Worm (Caenorhabditis elegans) whole organism, young adult: ENCODE data around the gene C52A11.3.

Experiments
- B0019.2 ChIP-seq: fragments of 200-800 bp; sonication (Bioruptor generic); conservative IDR thresholded peaks from 2 replicates; pipeline ENCODE4 v1.3.6; 2022; ENCODE audit warnings: missing genetic modification reagents, missing genetic modification characterization, missing compliant biosample characterization
- B0035.1 ChIP-seq: sonication (generic microtip); optimal IDR thresholded peaks from 2 replicates; lab custom pipeline; 2016; ENCODE audit warnings: missing genetic modification characterization, mild to moderate bottlenecking, missing compliant biosample characterization, missing genotype, missing genetic modification reagents
- B0336.3 ChIP-seq: fragments of 200-800 bp; sonication (Bioruptor generic); IDR thresholded peaks from 2 replicates; pipeline ENCODE4 v1.3.6; 2022; ENCODE audit warnings: missing genetic modification characterization, missing compliant biosample characterization
- C06A6.2 ChIP-seq: fragments of 200-800 bp; sonication (Bioruptor generic); conservative IDR thresholded peaks from 2 replicates; pipeline ENCODE4 v1.3.6; 2022; ENCODE audit warnings: missing genetic modification characterization, missing compliant biosample characterization
- F10E7.11 ChIP-seq: sonication (generic microtip); optimal IDR thresholded peaks from 2 replicates; lab custom pipeline; 2017; ENCODE audit warnings: mild to moderate bottlenecking, missing genetic modification characterization, moderate library complexity, missing compliant biosample characterization
- F33H1.4 ChIP-seq: fragments of 200-800 bp; sonication (Bioruptor generic); IDR thresholded peaks from 2 replicates; pipeline ENCODE4 v1.3.6; 2022; ENCODE audit warnings: missing genetic modification reagents, missing genetic modification characterization, missing compliant biosample characterization
- F55B11.4 ChIP-seq: sonication (generic microtip); optimal IDR thresholded peaks from 2 replicates; lab custom pipeline; 2016; ENCODE audit warnings: missing compliant biosample characterization, missing genetic modification characterization, borderline replicate concordance; ENCODE audit not compliant: insufficient read depth
- T07F8.4 ChIP-seq: sonication (generic microtip); optimal IDR thresholded peaks from 2 replicates; lab custom pipeline; 2016; ENCODE audit warnings: mild to moderate bottlenecking, missing genetic modification characterization, moderate library complexity, missing compliant biosample characterization
- T26A5.8 ChIP-seq: sonication (generic microtip); optimal IDR thresholded peaks from 2 replicates; lab custom pipeline; 2016; ENCODE audit warnings: missing genetic modification characterization, missing compliant biosample characterization
- Y53G8AR.9 ChIP-seq: fragments of 200-800 bp; sonication (Bioruptor generic); conservative IDR thresholded peaks from 2 replicates; pipeline ENCODE4 v1.3.6; 2022; ENCODE audit warnings: missing genetic modification reagents, missing genetic modification characterization, missing compliant biosample characterization
- Y56A3A.18 ChIP-seq: fragments of 200-800 bp; sonication (Bioruptor generic); IDR thresholded peaks from 2 replicates; pipeline ENCODE4 v1.3.6; 2022; ENCODE audit warnings: missing genetic modification reagents, missing genetic modification characterization, missing compliant biosample characterization
- Y79H2A.3 ChIP-seq: fragments of 200-800 bp; sonication (Bioruptor generic); conservative IDR thresholded peaks from 2 replicates; pipeline ENCODE4 v1.3.6; 2022; ENCODE audit warnings: missing genetic modification reagents, missing genetic modification characterization, missing compliant biosample characterization
- ama-1 ChIP-seq, 3 experiments: fragments of 150-350 bp in 1 of 3; sonication (generic microtip) in 2 of 3; optimal IDR thresholded peaks; 2 replicates each; lab custom pipeline; 2014 to 2018; ENCODE audit warnings: missing biosample characterization in 2 of 3, missing genetic modification characterization in 2 of 3, missing genetic modification reagents in 2 of 3
- atf-7 ChIP-seq: sonication (generic microtip); optimal IDR thresholded peaks from 2 replicates; lab custom pipeline; 2017; ENCODE audit warnings: mild to moderate bottlenecking, missing genetic modification characterization, missing compliant biosample characterization
- attf-6 ChIP-seq: fragments of 200-800 bp; sonication (Bioruptor generic); IDR thresholded peaks from 2 replicates; pipeline ENCODE4 v1.3.6; 2022; ENCODE audit warnings: missing genetic modification reagents, missing genetic modification characterization, missing compliant biosample characterization
- ccch-3 ChIP-seq: fragments of 200-800 bp; sonication (Bioruptor generic); optimal IDR thresholded peaks from 2 replicates; lab custom pipeline; 2018; ENCODE audit warnings: mild to moderate bottlenecking, missing genetic modification characterization, missing compliant biosample characterization
- ceh-100 ChIP-seq: fragments of 200-800 bp; sonication (Bioruptor generic); IDR thresholded peaks from 2 replicates; pipeline ENCODE4 v1.3.6; 2022; ENCODE audit warnings: missing genetic modification reagents, missing genetic modification characterization, missing compliant biosample characterization
- ceh-91 ChIP-seq: fragments of 200-800 bp; sonication (Bioruptor generic); IDR thresholded peaks from 2 replicates; pipeline ENCODE4 v1.3.6; 2022; ENCODE audit warnings: missing genetic modification reagents, missing genetic modification characterization, missing compliant biosample characterization
- chd-7 ChIP-seq: sonication (generic microtip); optimal IDR thresholded peaks from 2 replicates; lab custom pipeline; 2016; ENCODE audit warnings: mild to moderate bottlenecking, missing genetic modification characterization, moderate library complexity, missing compliant biosample characterization
- dox-1 ChIP-seq: fragments of 200-800 bp; sonication (Bioruptor generic); IDR thresholded peaks from 2 replicates; pipeline ENCODE4 v1.3.6; 2022; ENCODE audit warnings: missing genetic modification reagents, missing genetic modification characterization, missing compliant biosample characterization
- dpff-1 ChIP-seq: sonication (generic microtip); optimal IDR thresholded peaks from 2 replicates; lab custom pipeline; 2017; ENCODE audit warnings: mild to moderate bottlenecking, missing genetic modification characterization, missing compliant biosample characterization
- dpl-1 ChIP-seq: fragments of 150-350 bp; optimal IDR thresholded peaks from 2 replicates; lab custom pipeline; 2014; ENCODE audit warnings: missing biosample characterization, missing genetic modification reagents, missing genetic modification characterization
- efl-1 ChIP-seq: fragments of 150-350 bp; optimal IDR thresholded peaks from 2 replicates; lab custom pipeline; 2014; ENCODE audit warnings: missing biosample characterization, missing genetic modification reagents, missing genetic modification characterization
- egl-18 ChIP-seq: fragments of 200-800 bp; sonication (Bioruptor generic); IDR thresholded peaks from 2 replicates; pipeline ENCODE4 v1.3.6; 2022; ENCODE audit warnings: missing genetic modification reagents, missing genetic modification characterization, missing compliant biosample characterization
- ekl-4 ChIP-seq: fragments of 200-800 bp; sonication (Bioruptor generic); IDR thresholded peaks from 2 replicates; pipeline ENCODE4 v1.3.6; 2022; ENCODE audit warnings: missing genetic modification reagents, missing genetic modification characterization, missing compliant biosample characterization
- ets-4 ChIP-seq: fragments of 200-800 bp; sonication (Bioruptor generic); optimal IDR thresholded peaks from 2 replicates; lab custom pipeline; 2018; ENCODE audit warnings: mild to moderate bottlenecking, missing genetic modification characterization, missing compliant biosample characterization
- let-526 ChIP-seq: fragments of 200-800 bp; sonication (Bioruptor generic); IDR thresholded peaks from 2 replicates; pipeline ENCODE4 v1.3.6; 2022; ENCODE audit warnings: missing genetic modification reagents, missing genetic modification characterization, missing compliant biosample characterization
- let-607 ChIP-seq, 2 experiments: fragments of 200-800 bp in 1 of 2; sonication (Bioruptor generic) in 1 of 2; sonication (generic microtip) in 1 of 2; optimal IDR thresholded peaks; 2 replicates each; lab custom pipeline; 2016 to 2018; ENCODE audit warnings: mild to moderate bottlenecking in 2 of 2, missing compliant biosample characterization in 2 of 2, missing genetic modification characterization in 2 of 2, moderate library complexity in 2 of 2, missing genotype in 1 of 2
- lin-40 ChIP-seq: sonication (generic microtip); optimal IDR thresholded peaks from 2 replicates; lab custom pipeline; 2016; ENCODE audit warnings: missing genetic modification characterization, mild to moderate bottlenecking, missing compliant biosample characterization, missing genotype, missing genetic modification reagents
- lir-1 ChIP-seq: fragments of 200-800 bp; sonication (Bioruptor generic); conservative IDR thresholded peaks from 2 replicates; pipeline ENCODE4 v1.3.6; 2022; ENCODE audit warnings: missing genetic modification reagents, missing genetic modification characterization, missing compliant biosample characterization
- lsl-1 ChIP-seq: fragments of 200-800 bp; sonication (Bioruptor generic); optimal IDR thresholded peaks from 2 replicates; lab custom pipeline; 2018; ENCODE audit warnings: mild to moderate bottlenecking, missing genetic modification characterization, moderate library complexity, missing compliant biosample characterization
- madf-6 ChIP-seq: fragments of 200-800 bp; sonication (Bioruptor generic); IDR thresholded peaks from 2 replicates; pipeline ENCODE4 v1.3.6; 2022; ENCODE audit warnings: missing genetic modification reagents, missing genetic modification characterization, missing compliant biosample characterization
- nfya-1 ChIP-seq: sonication (generic microtip); optimal IDR thresholded peaks from 2 replicates; lab custom pipeline; 2017; ENCODE audit warnings: antibody characterized with exemption, missing compliant biosample characterization, missing genetic modification characterization, borderline replicate concordance; ENCODE audit not compliant: insufficient read depth
- nhr-120 ChIP-seq: fragments of 200-800 bp; sonication (Bioruptor generic); IDR thresholded peaks from 2 replicates; pipeline ENCODE4 v1.3.6; 2022; ENCODE audit warnings: missing genetic modification characterization, missing compliant biosample characterization
- rcor-1 ChIP-seq: fragments of 200-800 bp; sonication (Bioruptor generic); IDR thresholded peaks from 2 replicates; pipeline ENCODE4 v1.3.6; 2022; ENCODE audit warnings: missing genetic modification reagents, missing genetic modification characterization, missing compliant biosample characterization
- rec-8 ChIP-seq, 2 experiments: sonication (generic microtip); optimal IDR thresholded peaks; 2 replicates each; lab custom pipeline; 2016; ENCODE audit warnings: mild to moderate bottlenecking in 2 of 2, missing genetic modification characterization in 2 of 2, missing genetic modification reagents in 2 of 2, missing genotype in 2 of 2, missing biosample characterization in 1 of 2, missing compliant biosample characterization in 1 of 2, moderate library complexity in 1 of 2
- snpc-4 ChIP-seq, 5 experiments: fragments of 150-350 bp in 1 of 5; sonication (generic microtip) in 4 of 5; optimal IDR thresholded peaks; 2 replicates each; lab custom pipeline; 2014 to 2018; ENCODE audit warnings: missing genetic modification characterization in 5 of 5, missing biosample characterization in 3 of 5, antibody characterized with exemption in 2 of 5, mild to moderate bottlenecking in 2 of 5, missing compliant biosample characterization in 2 of 5, missing genotype in 2 of 5, moderate library complexity in 2 of 5, missing genetic modification reagents in 1 of 5
- sptf-2 ChIP-seq: fragments of 200-800 bp; sonication (Bioruptor generic); optimal IDR thresholded peaks from 2 replicates; lab custom pipeline; 2018; ENCODE audit warnings: mild to moderate bottlenecking, missing genetic modification characterization, missing compliant biosample characterization
- tbp1 ChIP-seq: fragments of 200-800 bp; sonication (Bioruptor generic); optimal IDR thresholded peaks from 2 replicates; lab custom pipeline; 2018; ENCODE audit warnings: mild to moderate bottlenecking, missing genetic modification characterization, missing compliant biosample characterization
- tbx-9 ChIP-seq: sonication (generic microtip); optimal IDR thresholded peaks from 2 replicates; lab custom pipeline; 2016; ENCODE audit warnings: borderline replicate concordance, missing genetic modification characterization, inconsistent platforms, missing compliant biosample characterization
- xnd-1 ChIP-seq: sonication (generic microtip); optimal IDR thresholded peaks from 2 replicates; lab custom pipeline; 2016; ENCODE audit warnings: missing genotype, missing genetic modification reagents, missing genetic modification characterization, missing compliant biosample characterization
- ztf-3 ChIP-seq: fragments of 200-800 bp; sonication (Bioruptor generic); optimal IDR thresholded peaks from 2 replicates; lab custom pipeline; 2018; ENCODE audit warnings: mild to moderate bottlenecking, missing genetic modification characterization, missing compliant biosample characterization

C52A11.3 gene

DNA sequence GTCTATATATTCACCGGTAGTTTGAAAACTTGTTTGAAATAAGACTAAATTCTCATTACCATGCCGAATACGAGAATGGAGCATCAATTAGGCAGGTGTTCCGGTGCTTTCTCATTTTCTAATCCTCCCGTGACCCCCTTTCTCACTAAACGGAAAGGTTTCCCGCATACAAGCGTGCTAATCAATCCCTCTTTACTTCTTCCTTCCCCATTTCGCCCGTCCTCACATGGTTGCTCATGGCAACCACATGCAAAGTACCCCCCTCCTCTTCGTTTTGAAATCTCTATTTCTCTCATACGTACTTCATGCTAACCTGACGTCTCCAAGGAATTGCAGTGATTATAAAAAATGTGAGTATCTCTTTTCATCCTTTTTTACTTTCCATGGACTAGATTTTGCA, 17.2 kb upstream of the C52A11.3 start, which contains the start of gene mks-5:
Gene mks-5 (plus strand): TSS at position 301 of the 400 bp plus-strand sequence.
- no peak for TF ChIP-seq F33H1.4 (GFP tag; lab: Robert Waterston, UW)
- TF ChIP-seq F55B11.4 (tag; lab: Kevin White, UChicago): no peak
- no peak for TF ChIP-seq B0019.2 (GFP tag; lab: Robert Waterston, UW)
- TF ChIP-seq lsl-1: no peak
- TF ChIP-seq ama-1 (optimal IDR thresholded peaks at IDR 0.05; lab: Kevin White, UChicago): no peak
- TF ChIP-seq ama-1 (GFP tag; optimal IDR thresholded peaks at IDR 0.05; lab: Kevin White, UChicago): no peak
- no peak for TF ChIP-seq dpff-1 (tag; lab: Kevin White, UChicago)
- no peak for TF ChIP-seq rec-8 (tag; optimal IDR thresholded peaks at IDR 0.05; lab: Kevin White, UChicago)
- no peak for TF ChIP-seq atf-7 (tag; lab: Kevin White, UChicago)
- TF ChIP-seq chd-7: no peak
- no peak for TF ChIP-seq attf-6 (GFP tag; lab: Robert Waterston, UW)

DNA sequence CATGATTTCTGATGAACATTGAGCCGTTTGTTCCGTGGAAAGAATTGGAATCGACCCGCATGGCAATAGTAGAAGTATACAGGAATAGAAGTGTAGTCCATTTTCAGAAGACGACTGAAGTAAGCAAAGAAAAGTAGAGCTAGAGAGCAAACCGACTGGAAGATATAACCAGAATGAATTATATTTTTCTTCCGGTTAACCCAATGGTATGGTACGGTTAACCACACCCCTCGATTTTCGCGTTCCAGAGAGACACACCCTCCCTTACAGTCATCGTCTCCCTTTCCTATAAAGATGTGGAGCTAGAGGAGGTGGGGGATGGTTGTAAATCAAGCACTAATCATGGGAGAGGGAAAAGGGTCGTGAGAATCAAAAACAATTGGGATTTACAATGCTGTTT, 14.1 kb upstream of the C52A11.3 start, which contains the start of gene C09G5.14:
Gene C09G5.14 (minus strand): TSS at position 101 of the 400 bp plus-strand sequence.
- TF ChIP-seq C06A6.2 (GFP tag; lab: Robert Waterston, UW) (no peak), ceh-91 (GFP tag; lab: Robert Waterston, UW) (no peak), ccch-3 (GFP tag; lab: Kevin White, UChicago) (no peak), sptf-2 (no peak), T26A5.8 (tag; lab: Kevin White, UChicago) (no peak), tbp1 (GFP tag; lab: Kevin White, UChicago) (no peak), F10E7.11 (tag; lab: Kevin White, UChicago) (no peak), ceh-100 (GFP tag; lab: Robert Waterston, UW) (no peak), T07F8.4 (tag; lab: Kevin White, UChicago) (no peak), ztf-3 (GFP tag; lab: Kevin White, UChicago) (no peak), lin-40 (no peak), dpl-1 (GFP tag; lab: Kevin White, UChicago) (no peak), Y53G8AR.9 (GFP tag; lab: Robert Waterston, UW) (no peak), dpff-1 (tag; lab: Kevin White, UChicago) (no peak), nfya-1 (tag; lab: Kevin White, UChicago) (no peak)

DNA sequence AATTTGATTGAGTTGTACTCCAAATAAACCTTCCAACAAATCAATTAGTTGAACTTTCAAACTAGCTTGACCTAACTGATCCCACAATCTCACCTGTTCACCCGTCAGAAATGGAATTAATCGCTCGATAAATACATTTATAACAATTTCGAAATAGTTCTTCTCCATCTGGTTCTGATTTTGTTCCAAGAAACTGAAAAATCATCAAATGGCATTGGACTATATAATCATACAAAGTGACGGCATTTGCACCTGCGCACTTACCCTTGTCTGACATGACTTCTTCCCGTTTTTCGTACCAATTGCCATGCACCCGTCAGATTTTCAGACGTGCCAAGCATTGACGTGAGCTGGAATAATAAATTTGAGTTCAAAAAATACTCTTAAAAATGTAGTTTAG, 6.5 kb upstream of the C52A11.3 start:
- TF ChIP-seq egl-18 (GFP tag; lab: Robert Waterston, UW): no peak
- TF ChIP-seq nhr-120: no peak
- no peak for TF ChIP-seq tbx-9 (tag; lab: Kevin White, UChicago)
- no peak for TF ChIP-seq ztf-3 (GFP tag; lab: Kevin White, UChicago)

DNA sequence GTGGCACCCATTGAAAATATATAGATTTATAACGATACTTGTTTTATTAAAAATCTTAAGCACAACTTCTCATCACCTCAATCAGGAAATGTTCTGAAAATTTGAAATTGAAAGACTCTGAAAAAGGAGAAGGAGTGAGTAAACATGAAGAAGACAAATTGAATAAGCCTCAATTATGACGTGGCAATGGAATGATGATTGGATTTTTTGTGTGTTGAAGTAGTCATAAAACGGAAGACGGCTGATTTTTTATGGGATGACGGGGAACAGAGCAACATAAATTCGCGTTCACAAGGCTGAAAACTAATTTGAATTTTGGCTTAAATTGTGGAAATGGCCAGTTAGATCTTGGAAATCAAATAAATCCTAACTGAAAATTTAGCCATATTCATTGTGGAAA, 5.6 kb upstream of the C52A11.3 start, which contains the start of gene glb-12:
Gene glb-12 (minus strand): TSS at position 101 of the 400 bp plus-strand sequence.
- no peak for TF ChIP-seq madf-6 (GFP tag; lab: Robert Waterston, UW)
- no peak for TF ChIP-seq ceh-91 (GFP tag; lab: Robert Waterston, UW)
- no peak for TF ChIP-seq Y56A3A.18 (GFP tag; lab: Robert Waterston, UW)
- no peak for TF ChIP-seq efl-1 (GFP tag; lab: Kevin White, UChicago)
- TF ChIP-seq F55B11.4 (tag; lab: Kevin White, UChicago): no peak
- TF ChIP-seq let-526 (GFP tag; lab: Robert Waterston, UW): no peak
- no peak for TF ChIP-seq nhr-120
- no peak for TF ChIP-seq ekl-4 (GFP tag; lab: Robert Waterston, UW)
- TF ChIP-seq snpc-4 (GFP tag; optimal IDR thresholded peaks at IDR 0.05; lab: Kevin White, UChicago): no peak
- TF ChIP-seq snpc-4 (tag; optimal IDR thresholded peaks at IDR 0.05; lab: Kevin White, UChicago): no peak
- no peak for TF ChIP-seq F10E7.11 (tag; lab: Kevin White, UChicago)
- no peak for TF ChIP-seq ets-4
- no peak for TF ChIP-seq let-607 (tag; optimal IDR thresholded peaks at IDR 0.05; lab: Kevin White, UChicago)
- no peak for TF ChIP-seq xnd-1 (tag; lab: Kevin White, UChicago)
- TF ChIP-seq Y79H2A.3: no peak
- no peak for TF ChIP-seq rcor-1 (GFP tag; lab: Robert Waterston, UW)
- TF ChIP-seq B0035.1 (tag; lab: Kevin White, UChicago): no peak
- no peak for TF ChIP-seq dox-1 (GFP tag; lab: Robert Waterston, UW)
- TF ChIP-seq lir-1 (GFP tag; lab: Robert Waterston, UW): no peak
- no peak for TF ChIP-seq B0336.3 (GFP tag; lab: Robert Waterston, UW)
- TF ChIP-seq, all 124 proteins: peak for 0
